Fruit fly (Drosophila melanogaster) whole organism, embryonic: Measurements from ENCODE around the gene ND-B18.

Experiments used
- CG10267 ChIP-seq: fragments of 200-800 bp; sonication (Bioruptor generic); optimal IDR thresholded peaks from 2 replicates; lab custom pipeline; 2018; ENCODE audit warnings: missing biosample characterization, mild to moderate bottlenecking, missing genetic modification characterization, moderate library complexity
- CG10366 ChIP-seq: fragments of 200-800 bp; sonication (Bioruptor generic); IDR thresholded peaks from 2 replicates; pipeline ENCODE4 v1.3.6; 2022; ENCODE audit warnings: missing biosample characterization, missing genetic modification characterization
- CG11723 ChIP-seq: fragments of 200-800 bp; sonication (Bioruptor generic); optimal IDR thresholded peaks from 2 replicates; lab custom pipeline; 2017; ENCODE audit warnings: missing biosample characterization, mild to moderate bottlenecking, missing genetic modification characterization
- CG12391 ChIP-seq: fragments of 200-800 bp; sonication (Bioruptor generic); optimal IDR thresholded peaks from 3 replicates; lab custom pipeline; 2018; ENCODE audit warnings: missing biosample characterization, mild to moderate bottlenecking, missing genetic modification characterization, moderate library complexity
- CG13296 ChIP-seq: fragments of 200-800 bp; sonication (Bioruptor generic); optimal IDR thresholded peaks from 3 replicates; lab custom pipeline; 2018; ENCODE audit warnings: missing biosample characterization, mild to moderate bottlenecking, missing genetic modification characterization
- CG13775 ChIP-seq: fragments of 200-800 bp; sonication (Bioruptor generic); optimal IDR thresholded peaks from 3 replicates; lab custom pipeline; 2017; ENCODE audit warnings: missing biosample characterization, mild to moderate bottlenecking, missing genetic modification characterization
- CG13894 ChIP-seq: fragments of 200-800 bp; sonication (Bioruptor generic); optimal IDR thresholded peaks from 3 replicates; lab custom pipeline; 2018; ENCODE audit warnings: missing biosample characterization, mild to moderate bottlenecking, missing genetic modification characterization, moderate library complexity
- CG14441 ChIP-seq: fragments of 200-800 bp; sonication (Bioruptor generic); IDR thresholded peaks from 2 replicates; pipeline ENCODE4 v1.3.6; 2022; ENCODE audit warnings: missing biosample characterization, missing genetic modification characterization
- CG15011 ChIP-seq: fragments of 200-800 bp; sonication (Bioruptor generic); optimal IDR thresholded peaks from 3 replicates; lab custom pipeline; 2018; ENCODE audit warnings: missing biosample characterization, mild to moderate bottlenecking, missing genetic modification characterization
- CG15073 ChIP-seq: fragments of 200-800 bp; sonication (Bioruptor generic); optimal IDR thresholded peaks from 2 replicates; lab custom pipeline; 2016; ENCODE audit warnings: missing biosample characterization, missing genetic modification characterization
- CG15269 ChIP-seq: fragments of 200-800 bp; sonication (Bioruptor generic); optimal IDR thresholded peaks from 2 replicates; lab custom pipeline; 2018; ENCODE audit warnings: missing biosample characterization, mild to moderate bottlenecking, missing genetic modification characterization, moderate library complexity
- CG16815 ChIP-seq: fragments of 200-800 bp; sonication (Bioruptor generic); optimal IDR thresholded peaks from 3 replicates; lab custom pipeline; 2017; ENCODE audit warnings: missing biosample characterization, mild to moderate bottlenecking, missing genetic modification characterization
- CG17361 ChIP-seq: fragments of 200-800 bp; sonication (Bioruptor generic); IDR thresholded peaks from 3 replicates; pipeline ENCODE4 v1.3.6; 2022; ENCODE audit warnings: missing biosample characterization, missing genetic modification characterization
- CG34224 ChIP-seq: fragments of 200-800 bp; sonication (Bioruptor generic); IDR thresholded peaks from 3 replicates; pipeline ENCODE4 v1.3.6; 2022; ENCODE audit warnings: missing biosample characterization, missing genetic modification characterization; ENCODE audit not compliant: partially characterized antibody
- CG4730 ChIP-seq: fragments of 200-800 bp; sonication (Bioruptor generic); IDR thresholded peaks from 2 replicates; pipeline ENCODE4 v1.3.6; 2022; ENCODE audit warnings: missing biosample characterization, missing genetic modification characterization
- CG4854 ChIP-seq: fragments of 200-800 bp; sonication (Bioruptor generic); optimal IDR thresholded peaks from 2 replicates; lab custom pipeline; 2016; ENCODE audit warnings: missing biosample characterization, missing genetic modification characterization, inconsistent platforms
- Camta ChIP-seq: fragments of 200-800 bp; sonication (Bioruptor generic); optimal IDR thresholded peaks from 2 replicates; lab custom pipeline; 2016; ENCODE audit warnings: missing biosample characterization, missing genetic modification characterization
- Dbx ChIP-seq: fragments of 200-800 bp; sonication (Bioruptor generic); IDR thresholded peaks from 3 replicates; pipeline ENCODE4 v1.3.6; 2022; ENCODE audit warnings: missing biosample characterization, missing genetic modification characterization
- Dfd ChIP-seq, 2 experiments: fragments of >200 bp; optimal IDR thresholded peaks; 2 replicates each; lab custom pipeline; 2017; ENCODE audit warnings: missing biosample characterization in 2 of 2, missing genetic modification characterization in 2 of 2
- E2f2 ChIP-seq: fragments of 200-800 bp; sonication (Bioruptor generic); IDR thresholded peaks from 2 replicates; pipeline ENCODE4 v1.3.6; 2022; ENCODE audit warnings: missing biosample characterization, missing genetic modification characterization
- GATAe ChIP-seq: fragments of 200-800 bp; sonication (Bioruptor generic); conservative IDR thresholded peaks from 2 replicates; pipeline ENCODE4 v1.3.6; 2022; ENCODE audit warnings: missing biosample characterization, missing genetic modification characterization
- Hey ChIP-seq: fragments of 200-800 bp; sonication (Bioruptor generic); optimal IDR thresholded peaks from 3 replicates; lab custom pipeline; 2018; ENCODE audit warnings: missing biosample characterization, mild to moderate bottlenecking, missing genetic modification characterization
- Hr78 ChIP-seq, 2 experiments: fragments of 200-800 bp in 1 of 2; fragments of >200 bp in 1 of 2; sonication (Bioruptor generic) in 1 of 2; optimal IDR thresholded peaks; 2 replicates each; lab custom pipeline; 2017 to 2019; ENCODE audit warnings: missing biosample characterization in 2 of 2, missing genetic modification characterization in 2 of 2, mild to moderate bottlenecking in 1 of 2, moderate library complexity in 1 of 2
- Mad ChIP-seq: fragments of 200-800 bp; sonication (Bioruptor generic); optimal IDR thresholded peaks from 2 replicates; lab custom pipeline; 2016; ENCODE audit warnings: missing biosample characterization, missing genetic modification characterization
- Meics ChIP-seq: fragments of 200-800 bp; sonication (Bioruptor generic); optimal IDR thresholded peaks from 2 replicates; lab custom pipeline; 2017; ENCODE audit warnings: missing biosample characterization, mild to moderate bottlenecking, missing genetic modification characterization
- Nf-YC ChIP-seq: fragments of 200-800 bp; optimal IDR thresholded peaks from 3 replicates; lab custom pipeline; 2019; ENCODE audit warnings: missing biosample characterization, mild to moderate bottlenecking, missing genetic modification characterization, moderate library complexity
- NfI ChIP-seq: fragments of 200-800 bp; sonication (Bioruptor generic); optimal IDR thresholded peaks from 3 replicates; lab custom pipeline; 2018; ENCODE audit warnings: missing biosample characterization, mild to moderate bottlenecking, missing genetic modification characterization, moderate library complexity
- Opbp ChIP-seq: fragments of 200-800 bp; sonication (Bioruptor generic); IDR thresholded peaks from 3 replicates; pipeline ENCODE4 v1.3.6; 2022; ENCODE audit warnings: missing biosample characterization, missing genetic modification characterization; ENCODE audit not compliant: partially characterized antibody
- Spps ChIP-seq: fragments of 200-800 bp; sonication (Bioruptor generic); optimal IDR thresholded peaks from 2 replicates; lab custom pipeline; 2018; ENCODE audit warnings: missing biosample characterization, mild to moderate bottlenecking, missing genetic modification characterization
- chif ChIP-seq, 2 experiments: fragments of 200-800 bp; sonication (Bioruptor generic); optimal IDR thresholded peaks; 3 replicates each; lab custom pipeline; 2016; ENCODE audit warnings: missing biosample characterization in 2 of 2, missing genetic modification characterization in 2 of 2
- crp ChIP-seq, 2 experiments: fragments of 200-800 bp; sonication (Bioruptor generic); optimal IDR thresholded peaks; 2 replicates in 1 of 2; 3 replicates in 1 of 2; lab custom pipeline; 2017; ENCODE audit warnings: missing biosample characterization in 2 of 2, missing genetic modification characterization in 2 of 2, mild to moderate bottlenecking in 1 of 2, moderate library complexity in 1 of 2
- dmrt99B ChIP-seq: fragments of 200-800 bp; sonication (Bioruptor generic); optimal IDR thresholded peaks from 2 replicates; lab custom pipeline; 2018; ENCODE audit warnings: missing biosample characterization, mild to moderate bottlenecking, missing genetic modification characterization, moderate library complexity
- dysf ChIP-seq: fragments of 200-800 bp; sonication (Bioruptor generic); IDR thresholded peaks from 3 replicates; pipeline ENCODE4 v1.3.6; 2022; ENCODE audit warnings: missing biosample characterization, missing genetic modification characterization
- eve ChIP-seq, 2 experiments: fragments of >200 bp; optimal IDR thresholded peaks; 2 replicates each; lab custom pipeline; 2017; ENCODE audit warnings: missing biosample characterization in 2 of 2, missing genetic modification characterization in 2 of 2
- ewg ChIP-seq: fragments of 200-800 bp; sonication (Bioruptor generic); optimal IDR thresholded peaks from 3 replicates; lab custom pipeline; 2017; ENCODE audit warnings: mild to moderate bottlenecking, missing biosample characterization, missing genetic modification reagents, missing genetic modification characterization
- gce ChIP-seq: fragments of 200-800 bp; sonication (Bioruptor generic); IDR thresholded peaks from 3 replicates; pipeline ENCODE4 v1.3.6; 2022; ENCODE audit warnings: missing biosample characterization, missing genetic modification characterization
- kay ChIP-seq: fragments of 200-800 bp; sonication (Bioruptor generic); optimal IDR thresholded peaks from 2 replicates; lab custom pipeline; 2016; ENCODE audit warnings: missing biosample characterization, missing genetic modification characterization
- pita ChIP-seq: fragments of 200-800 bp; sonication (Bioruptor generic); optimal IDR thresholded peaks from 2 replicates; lab custom pipeline; 2017; ENCODE audit warnings: missing biosample characterization, mild to moderate bottlenecking, missing genetic modification characterization
- pnt ChIP-seq: fragments of 200-800 bp; sonication (Bioruptor generic); optimal IDR thresholded peaks from 3 replicates; lab custom pipeline; 2016; ENCODE audit warnings: missing biosample characterization, missing genetic modification characterization
- prd ChIP-seq, 3 experiments: fragments of >200 bp in 2 of 3; fragments of 200-800 bp in 1 of 3; sonication (Bioruptor generic) in 1 of 3; optimal IDR thresholded peaks in 2 of 3; IDR thresholded peaks in 1 of 3; 2 replicates in 2 of 3; 3 replicates in 1 of 3; pipeline versions ENCODE4 v1.3.6 to Lab custom; 2017 to 2022; ENCODE audit warnings: missing biosample characterization in 1 of 3, missing genetic modification characterization in 1 of 3
- pros ChIP-seq: fragments of 200-800 bp; sonication (Bioruptor generic); optimal IDR thresholded peaks from 3 replicates; lab custom pipeline; 2019; ENCODE audit warnings: missing biosample characterization, mild to moderate bottlenecking, missing genetic modification characterization, moderate library complexity
- pzg ChIP-seq: fragments of 200-800 bp; sonication (Bioruptor generic); optimal IDR thresholded peaks from 3 replicates; lab custom pipeline; 2018; ENCODE audit warnings: missing biosample characterization, mild to moderate bottlenecking, missing genetic modification characterization, moderate library complexity
- schlank ChIP-seq: fragments of 200-800 bp; sonication (Bioruptor generic); optimal IDR thresholded peaks from 2 replicates; lab custom pipeline; 2018; ENCODE audit warnings: missing biosample characterization, mild to moderate bottlenecking, missing genetic modification characterization
- sd ChIP-seq: fragments of 200-800 bp; sonication (Bioruptor generic); optimal IDR thresholded peaks from 3 replicates; lab custom pipeline; 2018; ENCODE audit warnings: missing biosample characterization, mild to moderate bottlenecking, missing genetic modification characterization, moderate library complexity
- sima ChIP-seq: fragments of 200-800 bp; sonication (Bioruptor generic); optimal IDR thresholded peaks from 2 replicates; lab custom pipeline; 2016; ENCODE audit warnings: missing biosample characterization, missing genetic modification characterization
- sisA ChIP-seq: fragments of 200-800 bp; sonication (Bioruptor generic); IDR thresholded peaks from 2 replicates; pipeline ENCODE4 v1.3.6; 2022; ENCODE audit warnings: missing biosample characterization, missing genetic modification characterization
- so ChIP-seq: fragments of 200-800 bp; sonication (Bioruptor generic); IDR thresholded peaks from 3 replicates; pipeline ENCODE4 v1.3.6; 2022; ENCODE audit warnings: missing biosample characterization, missing genetic modification characterization
- sug ChIP-seq: fragments of 200-800 bp; optimal IDR thresholded peaks from 2 replicates; lab custom pipeline; 2019; ENCODE audit warnings: missing biosample characterization, mild to moderate bottlenecking, missing genetic modification characterization, moderate library complexity
- trem ChIP-seq: fragments of 200-800 bp; optimal IDR thresholded peaks from 3 replicates; lab custom pipeline; 2019; ENCODE audit warnings: missing biosample characterization, mild to moderate bottlenecking, missing genetic modification characterization, moderate library complexity

The ND-B18 gene

dm6 chrX:15063404-15064062 lies at the start of gene ND-B18, which contains the start of gene hiw (continued):
- TF ChIP-seq dysf (GFP tag; lab: Robert Waterston, UW) (no peak), kay (GFP tag; lab: Kevin White, UChicago) (no peak), Dfd (GFP tag; optimal IDR thresholded peaks at IDR 0.05; lab: Kevin White, UChicago) (no peak), GATAe (GFP tag; lab: Robert Waterston, UW) (no peak), CG34224 (GFP tag; lab: Robert Waterston, UW) (0 out of 3 replicates have a peak, but pooled peaks have one; percentile 15), Meics (GFP tag; lab: Kevin White, UChicago) (no peak), ewg (GFP tag; lab: Kevin White, UChicago) (peak; percentile 4), trem (tag; lab: Kevin White, UChicago) (peak; percentile 69), CG15073 (GFP tag; lab: Kevin White, UChicago) (no peak), gce (GFP tag; lab: Robert Waterston, UW) (no peak), CG4854 (no peak), CG4730 (GFP tag; lab: Robert Waterston, UW) (no peak), CG16815 (no peak), CG13775 (no peak), pzg (GFP tag; lab: Kevin White, UChicago) (peak; percentile 83), CG15269 (tag; lab: Kevin White, UChicago) (no peak), CG11723 (GFP tag; lab: Kevin White, UChicago) (no peak), dmrt99B (no peak), pnt (no peak), Spps (tag; lab: Kevin White, UChicago) (no peak), crp (GFP tag; optimal IDR thresholded peaks at IDR 0.05; lab: Kevin White, UChicago) (peak; percentile 93 to 99), sd (tag; lab: Kevin White, UChicago) (no peak), schlank (tag; lab: Kevin White, UChicago) (no peak), eve (GFP tag; optimal IDR thresholded peaks at IDR 0.05; lab: Kevin White, UChicago) (no peak), sima (GFP tag; lab: Kevin White, UChicago) (no peak), Mad (GFP tag; lab: Kevin White, UChicago) (peak; percentile 29), sug (tag; lab: Kevin White, UChicago) (no peak), Hr78 (GFP tag; optimal IDR thresholded peaks at IDR 0.05; lab: Kevin White, UChicago) (no peak), CG10366 (GFP tag; lab: Robert Waterston, UW) (no peak), Opbp (peak; percentile 22; the same call in 1 of the 3 replicates), E2f2 (GFP tag; lab: Robert Waterston, UW) (peak; percentile 69), so (GFP tag; lab: Robert Waterston, UW) (no peak), CG13296 (GFP tag; lab: Kevin White, UChicago) (no peak), CG13894 (tag; lab: Kevin White, UChicago) (no peak), CG12391 (tag; lab: Kevin White, UChicago) (peak; percentile 8), pros (GFP tag; lab: Kevin White, UChicago) (no peak), CG14441 (GFP tag; lab: Robert Waterston, UW) (no peak), sisA (no peak), pita (no peak), Camta (GFP tag; lab: Kevin White, UChicago) (no peak), NfI (GFP tag; lab: Kevin White, UChicago) (peak; percentile 53), Hey (tag; lab: Kevin White, UChicago) (no peak), Nf-YC (tag; lab: Kevin White, UChicago) (peak; percentile 12), Dbx (GFP tag; lab: Robert Waterston, UW) (peak; percentile 45; the same call in 1 of the 3 replicates), CG17361 (GFP tag; lab: Robert Waterston, UW) (no peak), CG15011 (GFP tag; lab: Kevin White, UChicago) (no peak), chif (GFP tag; optimal IDR thresholded peaks at IDR 0.05; lab: Kevin White, UChicago) (peak in 1 of 2 experiments; percentile 25), CG10267 (peak; percentile 95), prd (optimal IDR thresholded peaks at IDR 0.05; lab: Kevin White, UChicago) (no peak), prd (GFP tag; IDR thresholded peaks at IDR 0.05; lab: Robert Waterston, UW) (no peak)
